Worm (Caenorhabditis elegans) whole organism, L1 larva: ENCODE data around the gene C50C3.1.

Experiments
- C04F5.9 ChIP-seq: sonication (generic microtip); optimal IDR thresholded peaks from 2 replicates; lab custom pipeline; 2016; ENCODE audit warnings: missing genetic modification characterization, missing compliant biosample characterization
- C16A3.4 ChIP-seq: fragments of 150-350 bp; optimal IDR thresholded peaks from 2 replicates; lab custom pipeline; 2014; ENCODE audit warnings: missing biosample characterization, missing genetic modification characterization
- F16B12.6 ChIP-seq: fragments of 150-350 bp; optimal IDR thresholded peaks from 2 replicates; lab custom pipeline; 2014; ENCODE audit warnings: missing biosample characterization, missing genetic modification characterization
- Y116A8C.19 ChIP-seq: sonication (generic microtip); optimal IDR thresholded peaks from 2 replicates; lab custom pipeline; 2016; ENCODE audit warnings: missing compliant biosample characterization, missing genetic modification characterization, borderline replicate concordance
- aha-1 ChIP-seq: fragments of 150-350 bp; optimal IDR thresholded peaks from 2 replicates; lab custom pipeline; 2014; ENCODE audit warnings: missing biosample characterization, missing genetic modification characterization
- alr-1 ChIP-seq: fragments of 200-800 bp; sonication (Bioruptor generic); optimal IDR thresholded peaks from 2 replicates; lab custom pipeline; 2018; ENCODE audit warnings: borderline replicate concordance, mild to moderate bottlenecking, missing genetic modification characterization, missing compliant biosample characterization
- aly-2 ChIP-seq: fragments of 150-350 bp; optimal IDR thresholded peaks from 2 replicates; lab custom pipeline; 2014; ENCODE audit warnings: missing biosample characterization, missing genetic modification characterization
- ceh-8 ChIP-seq: fragments of 200-800 bp; sonication (Bioruptor generic); optimal IDR thresholded peaks from 2 replicates; lab custom pipeline; 2018; ENCODE audit warnings: mild to moderate bottlenecking, missing genetic modification characterization, moderate library complexity, missing compliant biosample characterization
- ceh-82 ChIP-seq, 3 experiments: fragments of 150-350 bp in 1 of 3; sonication (generic microtip) in 2 of 3; optimal IDR thresholded peaks; 2 replicates each; lab custom pipeline; 2014 to 2017; ENCODE audit warnings: missing biosample characterization in 3 of 3, missing genetic modification characterization in 3 of 3
- ceh-88 ChIP-seq: fragments of 200-800 bp; sonication (Bioruptor generic); IDR thresholded peaks from 2 replicates; pipeline ENCODE4 v1.3.6; 2022; ENCODE audit warnings: missing genetic modification characterization, missing compliant biosample characterization
- ces-1 ChIP-seq: fragments of 150-350 bp; optimal IDR thresholded peaks from 2 replicates; lab custom pipeline; 2014; ENCODE audit warnings: missing biosample characterization, missing genetic modification reagents, missing genetic modification characterization
- dpl-1 ChIP-seq, 3 experiments: fragments of 150-350 bp in 2 of 3; sonication (generic microtip) in 1 of 3; optimal IDR thresholded peaks; 2 replicates each; lab custom pipeline; 2014 to 2017; ENCODE audit warnings: missing biosample characterization in 3 of 3, missing genetic modification characterization in 3 of 3, missing genetic modification reagents in 3 of 3
- dsc-1 ChIP-seq: sonication (generic microtip); optimal IDR thresholded peaks from 2 replicates; lab custom pipeline; 2016; ENCODE audit warnings: mild to moderate bottlenecking, missing genetic modification characterization, missing compliant biosample characterization
- efl-1 ChIP-seq, 4 experiments: fragments of 150-350 bp; optimal IDR thresholded peaks in 3 of 4; peaks in 1 of 4; 1 replicate in 1 of 4; 2 replicates in 3 of 4; lab custom pipeline; 2014; ENCODE audit warnings: missing biosample characterization in 2 of 4, missing genetic modification characterization in 2 of 4, missing genetic modification reagents in 2 of 4
- efl-3 ChIP-seq: fragments of 200-800 bp; sonication (Bioruptor generic); optimal IDR thresholded peaks from 2 replicates; lab custom pipeline; 2018; ENCODE audit warnings: mild to moderate bottlenecking, missing genetic modification characterization, missing compliant biosample characterization
- egl-27 ChIP-seq, 2 experiments: fragments of 150-350 bp in 1 of 2; sonication (generic microtip); optimal IDR thresholded peaks; 3 replicates each; lab custom pipeline; 2017 to 2018; ENCODE audit warnings: missing biosample characterization in 2 of 2, missing genetic modification characterization in 2 of 2, missing genetic modification reagents in 2 of 2
- elt-2 ChIP-seq: sonication (generic microtip); optimal IDR thresholded peaks from 2 replicates; lab custom pipeline; 2016; ENCODE audit warnings: missing genetic modification characterization, mild to moderate bottlenecking, inconsistent platforms, missing compliant biosample characterization, missing genetic modification reagents
- elt-3 ChIP-seq, 6 experiments: fragments of 150-350 bp in 1 of 6; sonication (generic microtip); optimal IDR thresholded peaks; 2 replicates each; lab custom pipeline; 2017 to 2018; ENCODE audit warnings: missing biosample characterization in 6 of 6, missing genetic modification characterization in 6 of 6, inconsistent platforms in 1 of 6
- ets-5 ChIP-seq: fragments of 200-800 bp; sonication (Bioruptor generic); IDR thresholded peaks from 2 replicates; pipeline ENCODE4 v1.3.6; 2022; ENCODE audit warnings: missing genetic modification characterization, missing compliant biosample characterization
- fkh-10 ChIP-seq: sonication (generic microtip); optimal IDR thresholded peaks from 2 replicates; lab custom pipeline; 2017; ENCODE audit warnings: missing biosample characterization, missing genetic modification reagents, missing genetic modification characterization
- fkh-4 ChIP-seq: sonication (generic microtip); optimal IDR thresholded peaks from 2 replicates; lab custom pipeline; 2016; ENCODE audit warnings: missing compliant biosample characterization, missing genetic modification characterization, borderline replicate concordance
- fkh-8 ChIP-seq: sonication (generic microtip); optimal IDR thresholded peaks from 2 replicates; lab custom pipeline; 2016; ENCODE audit warnings: mild to moderate bottlenecking, missing genetic modification characterization, missing compliant biosample characterization
- hlh-4 ChIP-seq: sonication (generic microtip); optimal IDR thresholded peaks from 2 replicates; lab custom pipeline; 2016; ENCODE audit warnings: mild to moderate bottlenecking, missing genetic modification characterization, missing compliant biosample characterization
- hpl-2 ChIP-seq: fragments of 150-350 bp; optimal IDR thresholded peaks from 2 replicates; lab custom pipeline; 2014; ENCODE audit warnings: missing biosample characterization, missing genetic modification reagents, missing genetic modification characterization
- jun-1 ChIP-seq: fragments of 150-350 bp; optimal IDR thresholded peaks from 2 replicates; lab custom pipeline; 2014; ENCODE audit warnings: missing biosample characterization, missing genetic modification reagents, missing genetic modification characterization
- lin-14 ChIP-seq: fragments of 200-800 bp; sonication (Bioruptor generic); optimal IDR thresholded peaks from 2 replicates; lab custom pipeline; 2018; ENCODE audit warnings: mild to moderate bottlenecking, missing genetic modification characterization, moderate library complexity, missing compliant biosample characterization
- lin-35 ChIP-seq, 2 experiments: fragments of 150-350 bp; optimal IDR thresholded peaks; 2 replicates each; lab custom pipeline; 2014; ENCODE audit warnings: missing biosample characterization in 2 of 2, missing genetic modification characterization in 2 of 2, missing genetic modification reagents in 2 of 2
- lsy-2 ChIP-seq, 2 experiments: fragments of 150-350 bp; optimal IDR thresholded peaks; 2 replicates each; lab custom pipeline; 2014; ENCODE audit warnings: missing biosample characterization in 2 of 2, missing genetic modification characterization in 2 of 2
- mef-2 ChIP-seq: fragments of 150-350 bp; optimal IDR thresholded peaks from 2 replicates; lab custom pipeline; 2014; ENCODE audit warnings: missing biosample characterization, missing genetic modification characterization
- nhr-11 ChIP-seq: fragments of 150-350 bp; optimal IDR thresholded peaks from 2 replicates; lab custom pipeline; 2014; ENCODE audit warnings: missing biosample characterization, missing genetic modification characterization
- nhr-237 ChIP-seq: fragments of 150-350 bp; optimal IDR thresholded peaks from 2 replicates; lab custom pipeline; 2014; ENCODE audit warnings: missing biosample characterization, missing genetic modification characterization
- nhr-47 ChIP-seq: sonication (generic microtip); optimal IDR thresholded peaks from 2 replicates; lab custom pipeline; 2016; ENCODE audit warnings: mild to moderate bottlenecking, missing genetic modification characterization, moderate library complexity, missing compliant biosample characterization
- nhr-71 ChIP-seq: sonication (generic microtip); optimal IDR thresholded peaks from 2 replicates; lab custom pipeline; 2016; ENCODE audit warnings: mild to moderate bottlenecking, missing genetic modification characterization, moderate library complexity, missing compliant biosample characterization
- nhr-77 ChIP-seq: fragments of 150-350 bp; optimal IDR thresholded peaks from 2 replicates; lab custom pipeline; 2014; ENCODE audit warnings: missing biosample characterization, missing genetic modification characterization
- nhr-85 ChIP-seq: sonication (generic microtip); peaks from one replicate; lab custom pipeline; 2016; ENCODE audit warnings: missing genetic modification characterization, inconsistent platforms, missing compliant biosample characterization
- pag-3 ChIP-seq: sonication (generic microtip); optimal IDR thresholded peaks from 2 replicates; lab custom pipeline; 2017; ENCODE audit warnings: missing genetic modification characterization, mild to moderate bottlenecking, missing compliant biosample characterization, antibody characterized with exemption, borderline replicate concordance; ENCODE audit not compliant: insufficient read depth
- pax-3 ChIP-seq: fragments of 200-800 bp; sonication (Bioruptor generic); optimal IDR thresholded peaks from 2 replicates; lab custom pipeline; 2018; ENCODE audit warnings: mild to moderate bottlenecking, missing genetic modification characterization, moderate library complexity, missing compliant biosample characterization
- pqm-1 ChIP-seq: sonication (generic microtip); optimal IDR thresholded peaks from 3 replicates; lab custom pipeline; 2017; ENCODE audit warnings: missing biosample characterization, missing genetic modification characterization
- rnt-1 ChIP-seq: sonication (generic microtip); optimal IDR thresholded peaks from 2 replicates; lab custom pipeline; 2016; ENCODE audit warnings: mild to moderate bottlenecking, missing genetic modification characterization, moderate library complexity, missing compliant biosample characterization
- skn-1 ChIP-seq: fragments of 150-350 bp; optimal IDR thresholded peaks from 2 replicates; lab custom pipeline; 2014; ENCODE audit warnings: missing biosample characterization, missing genetic modification characterization
- snpc-4 ChIP-seq: fragments of 150-350 bp; optimal IDR thresholded peaks from 2 replicates; lab custom pipeline; 2014; ENCODE audit warnings: missing biosample characterization, missing genetic modification characterization
- sox-4 ChIP-seq: sonication (generic microtip); optimal IDR thresholded peaks from 2 replicates; lab custom pipeline; 2016; ENCODE audit warnings: missing genetic modification characterization, missing compliant biosample characterization
- sptf-1 ChIP-seq: fragments of 150-350 bp; optimal IDR thresholded peaks from 2 replicates; lab custom pipeline; 2014; ENCODE audit warnings: missing biosample characterization, missing genetic modification characterization
- swsn-7 ChIP-seq: sonication (generic microtip); optimal IDR thresholded peaks from 2 replicates; lab custom pipeline; 2016; ENCODE audit warnings: missing genetic modification characterization, missing compliant biosample characterization
- tbx-2 ChIP-seq: sonication (generic microtip); optimal IDR thresholded peaks from 2 replicates; lab custom pipeline; 2016; ENCODE audit warnings: missing genetic modification characterization, missing compliant biosample characterization
- unc-130 ChIP-seq: fragments of 150-350 bp; optimal IDR thresholded peaks from 2 replicates; lab custom pipeline; 2017; ENCODE audit warnings: missing biosample characterization, missing genetic modification characterization, inconsistent platforms
- unc-62 ChIP-seq: fragments of 150-350 bp; optimal IDR thresholded peaks from 2 replicates; lab custom pipeline; 2014; ENCODE audit warnings: missing biosample characterization, missing genetic modification reagents, missing genetic modification characterization
- unc-86 ChIP-seq: sonication (generic microtip); optimal IDR thresholded peaks from 2 replicates; lab custom pipeline; 2016; ENCODE audit warnings: missing genetic modification characterization, missing compliant biosample characterization
- unc-98 ChIP-seq: fragments of 200-800 bp; sonication (Bioruptor generic); IDR thresholded peaks from 2 replicates; pipeline ENCODE4 v1.3.6; 2022; ENCODE audit warnings: missing genetic modification characterization, missing compliant biosample characterization
- xbp-1 ChIP-seq: sonication (generic microtip); optimal IDR thresholded peaks from 2 replicates; lab custom pipeline; 2016; ENCODE audit warnings: missing genetic modification characterization, missing compliant biosample characterization
- zip-4 ChIP-seq: fragments of 200-800 bp; sonication (Bioruptor generic); optimal IDR thresholded peaks from 2 replicates; lab custom pipeline; 2018; ENCODE audit warnings: mild to moderate bottlenecking, missing genetic modification characterization, moderate library complexity, missing compliant biosample characterization
- ztf-11 ChIP-seq, 2 experiments: sonication (generic microtip); optimal IDR thresholded peaks; 2 replicates each; lab custom pipeline; 2016 to 2017; ENCODE audit warnings: missing genetic modification characterization in 2 of 2, missing biosample characterization in 1 of 2, missing compliant biosample characterization in 1 of 2

Gene C50C3.1

DNA sequence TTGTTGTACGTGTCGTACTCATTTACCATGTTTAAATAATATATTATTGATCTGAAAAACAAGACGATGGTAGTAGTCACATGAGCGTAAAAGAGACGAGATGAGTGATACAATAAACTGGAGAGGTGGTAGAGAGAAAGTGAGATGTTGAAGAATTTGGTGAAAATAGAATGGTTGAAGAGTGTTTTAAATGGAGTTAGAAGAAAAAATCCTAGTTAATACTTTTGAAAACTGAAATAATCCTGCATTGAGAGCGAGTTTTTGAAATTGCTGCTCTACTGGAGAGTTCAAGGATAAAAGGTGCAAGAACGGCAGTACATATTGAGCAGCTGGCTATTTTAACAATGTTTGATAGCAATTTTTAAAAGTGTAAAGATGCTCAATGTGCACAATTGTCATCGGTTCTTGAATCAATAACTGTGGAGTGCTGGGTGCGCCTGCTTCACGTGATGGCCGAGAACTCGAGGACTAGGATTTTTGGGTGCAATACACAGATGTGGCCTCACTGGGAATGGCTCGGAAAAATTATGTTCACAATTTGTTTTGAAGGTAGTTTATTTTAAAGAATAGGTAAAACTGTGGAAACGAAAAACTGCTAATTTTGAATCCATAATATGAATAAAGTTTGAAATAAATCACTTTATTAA, 33.5 kb upstream of the C50C3.1 start, which contains the start of gene atg-13 (continued):
- TF ChIP-seq rnt-1 (tag; lab: Kevin White, UChicago), result peak; percentile 2
- TF ChIP-seq pqm-1 (tag; lab: Kevin White, UChicago), result no peak
- no peak for TF ChIP-seq Y116A8C.19 (tag; lab: Kevin White, UChicago)
- TF ChIP-seq lin-35 (GFP tag; optimal IDR thresholded peaks at IDR 0.05; lab: Kevin White, UChicago), result peak in 1 of 2 experiments; percentile 18
- no peak for TF ChIP-seq fkh-8 (tag; lab: Kevin White, UChicago)
- TF ChIP-seq skn-1 (tag; lab: Kevin White, UChicago), result no peak
- no peak for TF ChIP-seq pag-3 (tag; lab: Kevin White, UChicago)
- no peak for TF ChIP-seq sox-4 (tag; lab: Kevin White, UChicago)
- no peak for TF ChIP-seq xbp-1 (tag; lab: Kevin White, UChicago)
- TF ChIP-seq ets-5 (GFP tag; lab: Robert Waterston, UW), result no peak
- no peak for TF ChIP-seq ceh-8
- no peak for TF ChIP-seq unc-98 (GFP tag; lab: Robert Waterston, UW)
- no peak for TF ChIP-seq tbx-2 (tag; lab: Kevin White, UChicago)
- no peak for TF ChIP-seq mef-2 (tag; lab: Kevin White, UChicago)
- no peak for TF ChIP-seq hpl-2 (GFP tag; lab: Kevin White, UChicago)
- no peak for TF ChIP-seq unc-62
- TF ChIP-seq dsc-1 (tag; lab: Kevin White, UChicago), result no peak
- TF ChIP-seq aly-2 (tag; lab: Kevin White, UChicago), result no peak
- TF ChIP-seq nhr-77, result no peak
- no peak for TF ChIP-seq snpc-4 (tag; lab: Kevin White, UChicago)
- no peak for TF ChIP-seq egl-27 (tag; optimal IDR thresholded peaks at IDR 0.05; lab: Kevin White, UChicago)
- TF ChIP-seq hlh-4 (tag; lab: Kevin White, UChicago), result no peak
- TF ChIP-seq nhr-71 (tag; lab: Kevin White, UChicago), result peak; percentile 56
- TF ChIP-seq efl-1 (optimal IDR thresholded peaks at IDR 0.05; lab: Kevin White, UChicago), result peak in 1 of 2 experiments; percentile 8
- TF ChIP-seq efl-1 (GFP tag; optimal IDR thresholded peaks at IDR 0.05 in 1 of 2; lab: Kevin White, UChicago), result peak; percentile 6 to 73
- no peak for TF ChIP-seq nhr-47
- TF ChIP-seq sptf-1 (tag; lab: Kevin White, UChicago), result no peak
- no peak for TF ChIP-seq nhr-85 (tag; lab: Kevin White, UChicago)
- TF ChIP-seq alr-1, result no peak
- no peak for TF ChIP-seq ztf-11 (tag; optimal IDR thresholded peaks at IDR 0.05; lab: Kevin White, UChicago)
- TF ChIP-seq lin-14 (GFP tag; lab: Kevin White, UChicago), result peak; percentile 44
- TF ChIP-seq efl-3, result no peak
- no peak for TF ChIP-seq ceh-88 (GFP tag; lab: Robert Waterston, UW)
- TF ChIP-seq ces-1, result no peak
- no peak for TF ChIP-seq F16B12.6
- no peak for TF ChIP-seq fkh-10
- TF ChIP-seq elt-2, result no peak
- TF ChIP-seq pax-3 (tag; lab: Kevin White, UChicago), result no peak
- no peak for TF ChIP-seq unc-130 (tag; lab: Kevin White, UChicago)
- no peak for TF ChIP-seq fkh-4
- TF ChIP-seq nhr-237 (tag; lab: Kevin White, UChicago), result no peak
- TF ChIP-seq nhr-11 (tag; lab: Kevin White, UChicago), result no peak
- TF ChIP-seq dpl-1 (GFP tag; optimal IDR thresholded peaks at IDR 0.05; lab: Kevin White, UChicago), result peak in 1 of 3 experiments; percentile 15
- no peak for TF ChIP-seq C16A3.4 (tag; lab: Kevin White, UChicago)
- TF ChIP-seq swsn-7 (tag; lab: Kevin White, UChicago), result no peak
- TF ChIP-seq ceh-82 (tag; optimal IDR thresholded peaks at IDR 0.05; lab: Kevin White, UChicago), result no peak
- TF ChIP-seq jun-1 (tag; lab: Kevin White, UChicago), result no peak
- TF ChIP-seq C04F5.9 (tag; lab: Kevin White, UChicago), result no peak
- no peak for TF ChIP-seq zip-4
- no peak for TF ChIP-seq elt-3 (tag; optimal IDR thresholded peaks at IDR 0.05; lab: Kevin White, UChicago)
- TF ChIP-seq lsy-2 (tag; optimal IDR thresholded peaks at IDR 0.05; lab: Kevin White, UChicago), result no peak
- TF ChIP-seq unc-86, result no peak
- no peak for TF ChIP-seq aha-1
